Worm (Caenorhabditis elegans) whole organism, midembryonic: ENCODE results near the gene syg-1.

ENCODE experiments used
- T22C8.4 ChIP-seq: fragments of 200-800 bp; sonication (Bioruptor generic); IDR thresholded peaks from 2 replicates; pipeline ENCODE4 v1.3.6; 2022; ENCODE audit warnings: missing genetic modification characterization, missing compliant biosample characterization
- cog-1 ChIP-seq: sonication (generic microtip); optimal IDR thresholded peaks from 2 replicates; lab custom pipeline; 2016; ENCODE audit warnings: missing genetic modification characterization, missing compliant biosample characterization
- flt-1 ChIP-seq: fragments of 200-800 bp; sonication (Bioruptor generic); IDR thresholded peaks from 2 replicates; pipeline ENCODE4 v1.3.6; 2022; ENCODE audit warnings: missing genetic modification characterization, missing compliant biosample characterization
- klf-2 ChIP-seq: fragments of 200-800 bp; sonication (Bioruptor generic); conservative IDR thresholded peaks from 2 replicates; pipeline ENCODE4 v1.3.6; 2022; ENCODE audit warnings: missing genetic modification reagents, missing genetic modification characterization, missing compliant biosample characterization
- med-1 ChIP-seq: sonication (generic microtip); optimal IDR thresholded peaks from 2 replicates; lab custom pipeline; 2017; ENCODE audit warnings: missing genetic modification characterization, mild to moderate bottlenecking, missing compliant biosample characterization, antibody characterized with exemption, missing genetic modification reagents; ENCODE audit not compliant: insufficient read depth
- ref-1 ChIP-seq: fragments of 200-800 bp; sonication (Bioruptor generic); conservative IDR thresholded peaks from 2 replicates; pipeline ENCODE4 v1.3.6; 2022; ENCODE audit warnings: missing genetic modification reagents, missing genetic modification characterization, missing compliant biosample characterization
- tab-1 ChIP-seq: fragments of 200-800 bp; sonication (Bioruptor generic); IDR thresholded peaks from 2 replicates; pipeline ENCODE4 v1.3.6; 2022; ENCODE audit warnings: missing genetic modification characterization, missing compliant biosample characterization
- ztf-23 ChIP-seq: fragments of 200-800 bp; sonication (Bioruptor generic); IDR thresholded peaks from 2 replicates; pipeline ENCODE4 v1.3.6; 2022; ENCODE audit warnings: missing genetic modification reagents, missing genetic modification characterization, missing compliant biosample characterization
- ztf-29 ChIP-seq: fragments of 200-800 bp; sonication (Bioruptor generic); IDR thresholded peaks from 2 replicates; pipeline ENCODE4 v1.3.6; 2022; ENCODE audit warnings: missing genetic modification reagents, missing genetic modification characterization, missing compliant biosample characterization

syg-1 gene

ce11 chrX:2522658-2523057, 7.5 kb upstream of the syg-1 start:
- TF ChIP-seq ref-1 (GFP tag; lab: Robert Waterston, UW) (no peak), cog-1 (no peak), ztf-23 (no peak), tab-1 (GFP tag; lab: Robert Waterston, UW) (no peak), med-1 (no peak), T22C8.4 (GFP tag; lab: Robert Waterston, UW) (no peak)

ce11 chrX:2520461-2520860, 5.3 kb upstream of the syg-1 start:
- TF ChIP-seq cog-1, result no peak
- no peak for TF ChIP-seq ref-1 (GFP tag; lab: Robert Waterston, UW)
- no peak for TF ChIP-seq T22C8.4 (GFP tag; lab: Robert Waterston, UW)
- TF ChIP-seq med-1, result no peak
- no peak for TF ChIP-seq tab-1 (GFP tag; lab: Robert Waterston, UW)
- no peak for TF ChIP-seq klf-2 (GFP tag; lab: Robert Waterston, UW)
- no peak for TF ChIP-seq ztf-23
- no peak for TF ChIP-seq flt-1 (GFP tag; lab: Robert Waterston, UW)
- TF ChIP-seq ztf-29, result no peak

DNA sequence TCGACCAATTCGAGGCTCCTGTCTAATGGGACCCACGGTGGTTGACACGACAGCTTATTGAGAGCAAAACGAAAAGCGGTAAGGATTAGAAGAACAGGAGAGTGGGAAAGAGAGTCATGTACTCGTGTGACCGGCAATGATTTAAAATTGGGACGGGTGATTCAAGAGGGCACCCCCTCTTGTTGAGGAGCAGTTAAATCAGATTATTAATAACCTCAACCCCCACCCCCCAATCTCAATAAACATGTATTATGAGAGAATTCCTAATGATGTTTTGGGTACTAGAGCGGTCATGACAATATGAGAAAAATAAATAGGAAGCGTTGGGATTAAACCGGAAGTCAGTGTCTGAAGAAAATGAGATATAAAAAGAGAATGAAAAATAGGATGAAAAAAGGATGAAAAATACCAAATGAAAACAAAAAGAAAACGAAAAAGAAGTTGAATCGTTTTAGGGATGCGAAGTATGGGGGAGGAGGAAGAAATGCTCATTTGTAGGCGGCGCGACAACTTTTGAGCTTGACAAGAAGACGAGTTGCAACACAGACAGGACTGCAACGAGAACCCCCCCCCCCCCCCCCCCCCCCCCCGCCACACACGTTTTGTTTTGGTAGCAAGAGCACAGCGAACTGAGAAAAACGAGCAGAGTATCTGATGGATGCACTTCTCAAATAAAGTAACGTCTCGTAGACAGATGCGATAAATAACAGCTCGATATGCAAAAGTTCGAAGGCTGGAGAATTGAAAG, 2.0 kb upstream of the syg-1 start:
- TF ChIP-seq ztf-23 (no peak), T22C8.4 (GFP tag; lab: Robert Waterston, UW) (no peak), ztf-29 (no peak), med-1 (no peak), cog-1 (no peak)

DNA sequence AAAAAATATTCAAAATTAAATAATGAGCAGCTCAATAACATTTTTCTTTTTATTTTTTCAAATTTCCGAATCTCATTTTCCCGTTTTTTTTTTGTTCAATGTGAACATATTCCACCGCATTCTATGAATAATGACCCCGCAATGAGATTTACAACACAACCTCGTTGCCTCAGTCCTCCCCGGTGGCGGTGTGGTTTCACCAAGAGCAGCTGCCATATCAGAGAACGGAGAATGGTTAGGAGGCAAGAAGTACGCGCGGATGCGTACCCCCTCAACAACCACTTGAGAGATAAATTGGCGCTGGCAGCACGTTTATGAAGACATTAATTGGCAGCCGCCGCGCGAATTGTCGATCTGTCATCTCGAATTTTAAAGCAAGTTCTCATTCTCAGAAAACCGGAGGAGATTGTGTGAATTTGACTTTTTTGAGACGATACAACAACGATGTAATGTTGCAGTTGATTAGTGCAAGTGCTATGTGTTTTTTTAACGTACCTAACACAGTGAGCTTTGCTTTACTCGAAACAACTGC, 1.4 kb downstream of the syg-1 start:
- TF ChIP-seq tab-1 (GFP tag; lab: Robert Waterston, UW) (no peak), cog-1 (peak; percentile 22)

DNA sequence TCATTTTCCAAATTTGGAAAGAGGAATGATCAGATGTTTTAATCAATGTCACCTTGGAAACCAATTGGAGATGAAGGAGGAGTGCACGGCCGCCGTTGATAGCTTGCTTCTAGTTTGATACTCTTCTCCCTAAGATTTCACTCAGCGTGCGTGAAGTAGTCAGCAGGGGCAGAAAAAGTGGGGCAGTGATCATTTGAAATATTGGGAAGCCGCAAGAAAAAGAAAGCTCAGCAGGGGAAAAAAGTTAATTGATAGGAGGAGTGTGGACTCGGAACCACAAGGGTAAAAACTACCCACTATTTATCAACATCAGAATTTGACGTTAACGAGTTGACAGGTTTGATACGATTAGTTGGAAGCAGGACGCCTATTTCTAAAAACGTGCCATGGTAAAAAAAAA, 6.7 kb downstream of the syg-1 start, which contains the start of gene K02E10.7:
K02E10.7 (minus strand) TSS at position 101 of the 400 bp plus-strand sequence.
- TF ChIP-seq klf-2 (GFP tag; lab: Robert Waterston, UW), result no peak

DNA sequence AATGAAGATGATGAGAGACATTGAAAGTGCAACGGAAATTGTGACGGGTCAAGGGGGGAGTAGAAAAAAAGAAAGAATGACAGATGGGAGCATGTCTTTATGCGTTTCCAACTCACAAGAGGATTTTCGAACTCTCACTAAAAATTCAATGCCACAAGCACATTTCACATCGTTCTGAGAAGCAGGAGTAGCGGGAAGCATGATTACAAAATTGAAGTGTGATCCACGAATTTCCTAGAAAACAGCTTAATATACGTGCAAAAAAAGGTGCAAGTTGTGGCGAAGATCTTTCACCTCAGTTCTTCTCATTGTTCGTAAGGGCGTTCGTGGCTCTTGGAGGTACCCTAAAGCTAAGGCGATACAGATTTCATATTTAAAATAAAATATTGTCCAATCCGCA, 8.4 kb downstream of the syg-1 start:
- TF ChIP-seq ztf-23, result no peak
- TF ChIP-seq ztf-29, result no peak
- TF ChIP-seq cog-1, result no peak
- no peak for TF ChIP-seq klf-2 (GFP tag; lab: Robert Waterston, UW)
- no peak for TF ChIP-seq flt-1 (GFP tag; lab: Robert Waterston, UW)
- no peak for TF ChIP-seq ref-1 (GFP tag; lab: Robert Waterston, UW)
- TF ChIP-seq med-1, result no peak
- no peak for TF ChIP-seq T22C8.4 (GFP tag; lab: Robert Waterston, UW)
- TF ChIP-seq tab-1 (GFP tag; lab: Robert Waterston, UW), result no peak

- TF ChIP-seq klf-2 (GFP tag; lab: Robert Waterston, UW) (no peak), ztf-23 (no peak), ztf-29 (0 out of 2 replicates have a peak, but pooled peaks have one; percentile 23), cog-1 (no peak)
Observed at ce11 chrX:2497816-2498215, 17.3 kb downstream of the syg-1 start.

ce11 chrX:2495865-2496314, 19.2 kb downstream of the syg-1 start, which contains the start of gene rabr-1:
Gene rabr-1 (plus strand): TSS chrX:2496180.
- no peak for TF ChIP-seq ztf-29
- TF ChIP-seq tab-1 (GFP tag; lab: Robert Waterston, UW), result 0 out of 2 replicates have a peak, but pooled peaks have one; percentile 56
- TF ChIP-seq ref-1 (GFP tag; lab: Robert Waterston, UW), result no peak

ce11 chrX:2494296-2494695, 20.8 kb downstream of the syg-1 start:
- TF ChIP-seq med-1 (no peak), T22C8.4 (GFP tag; lab: Robert Waterston, UW) (no peak), ztf-23 (no peak), klf-2 (GFP tag; lab: Robert Waterston, UW) (no peak), tab-1 (GFP tag; lab: Robert Waterston, UW) (no peak), ztf-29 (no peak)

- TF ChIP-seq flt-1 (GFP tag; lab: Robert Waterston, UW), result no peak
- no peak for TF ChIP-seq cog-1
- TF ChIP-seq T22C8.4 (GFP tag; lab: Robert Waterston, UW), result no peak
- TF ChIP-seq ztf-23, result no peak
- no peak for TF ChIP-seq med-1
- TF ChIP-seq ztf-29, result no peak
- no peak for TF ChIP-seq ref-1 (GFP tag; lab: Robert Waterston, UW)
- no peak for TF ChIP-seq tab-1 (GFP tag; lab: Robert Waterston, UW)
- TF ChIP-seq klf-2 (GFP tag; lab: Robert Waterston, UW), result no peak
Observed at ce11 chrX:2493586-2494175, 21.4 kb downstream of the syg-1 start.

- TF ChIP-seq T22C8.4 (GFP tag; lab: Robert Waterston, UW) (0 out of 2 replicates have a peak, but pooled peaks have one; percentile 31), flt-1 (GFP tag; lab: Robert Waterston, UW) (no peak), cog-1 (no peak), ztf-23 (no peak), med-1 (no peak)
Observed at ce11 chrX:2488526-2489098, 26.5 kb downstream of the syg-1 start, which contains the start of gene hid-1. Gene hid-1 (plus strand): TSS chrX:2489048.
